Fruit fly (Drosophila melanogaster) whole organism, embryonic: ENCODE results near the gene Tsen34.

Source experiments
- B-H2 ChIP-seq: fragments of 200-800 bp; sonication (Bioruptor generic); optimal IDR thresholded peaks from 2 replicates; lab custom pipeline; 2018; ENCODE audit warnings: missing biosample characterization, mild to moderate bottlenecking, missing genetic modification characterization
- CG10274 ChIP-seq: fragments of 200-800 bp; sonication (Bioruptor generic); optimal IDR thresholded peaks from 3 replicates; lab custom pipeline; 2017; ENCODE audit warnings: missing biosample characterization, mild to moderate bottlenecking, missing genetic modification characterization
- CG13894 ChIP-seq: fragments of 200-800 bp; sonication (Bioruptor generic); optimal IDR thresholded peaks from 3 replicates; lab custom pipeline; 2018; ENCODE audit warnings: missing biosample characterization, mild to moderate bottlenecking, missing genetic modification characterization, moderate library complexity
- CG16779 ChIP-seq: fragments of 200-800 bp; sonication (Bioruptor generic); IDR thresholded peaks from 2 replicates; pipeline ENCODE4 v1.3.6; 2022; ENCODE audit warnings: missing biosample characterization, missing genetic modification characterization
- CG2875 ChIP-seq: fragments of 200-800 bp; sonication (Bioruptor generic); optimal IDR thresholded peaks from 2 replicates; lab custom pipeline; 2017; ENCODE audit warnings: missing biosample characterization, mild to moderate bottlenecking, missing genetic modification characterization, missing genetic modification reagents
- CG33557 ChIP-seq: fragments of 200-800 bp; sonication (Bioruptor generic); optimal IDR thresholded peaks from 2 replicates; lab custom pipeline; 2019; ENCODE audit warnings: missing biosample characterization, mild to moderate bottlenecking, missing genetic modification characterization, moderate library complexity
- CG34376 ChIP-seq: fragments of 200-800 bp; sonication (Bioruptor generic); optimal IDR thresholded peaks from 2 replicates; lab custom pipeline; 2018; ENCODE audit warnings: missing biosample characterization, mild to moderate bottlenecking, missing genetic modification characterization
- CG4282 ChIP-seq: fragments of 200-800 bp; sonication (Bioruptor generic); optimal IDR thresholded peaks from 2 replicates; lab custom pipeline; 2016; ENCODE audit warnings: missing biosample characterization, missing genetic modification characterization
- CG4617 ChIP-seq: fragments of 200-800 bp; sonication (Bioruptor generic); optimal IDR thresholded peaks from 3 replicates; lab custom pipeline; 2016; ENCODE audit warnings: missing biosample characterization, missing genetic modification characterization, borderline replicate concordance
- CG4730 ChIP-seq: fragments of 200-800 bp; sonication (Bioruptor generic); IDR thresholded peaks from 2 replicates; pipeline ENCODE4 v1.3.6; 2022; ENCODE audit warnings: missing biosample characterization, missing genetic modification characterization
- CG5953 ChIP-seq: fragments of 200-800 bp; sonication (Bioruptor generic); IDR thresholded peaks from 2 replicates; pipeline ENCODE4 v1.3.6; 2022; ENCODE audit warnings: missing biosample characterization, missing genetic modification characterization
- CG6254 ChIP-seq: fragments of 200-800 bp; sonication (Bioruptor generic); optimal IDR thresholded peaks from 3 replicates; lab custom pipeline; 2017; ENCODE audit warnings: mild to moderate bottlenecking, missing biosample characterization, missing genetic modification reagents, missing genetic modification characterization
- CG6813 ChIP-seq: fragments of 200-800 bp; sonication (Bioruptor generic); optimal IDR thresholded peaks from 2 replicates; lab custom pipeline; 2017; ENCODE audit warnings: missing biosample characterization, missing genetic modification characterization, mild to moderate bottlenecking, moderate library complexity, missing genetic modification reagents
- CG7963 ChIP-seq: fragments of 200-800 bp; sonication (Bioruptor generic); IDR thresholded peaks from 3 replicates; pipeline ENCODE4 v1.3.6; 2022; ENCODE audit warnings: missing biosample characterization, missing genetic modification characterization; ENCODE audit not compliant: partially characterized antibody
- CG8388 ChIP-seq: fragments of 200-800 bp; sonication (Bioruptor generic); optimal IDR thresholded peaks from 2 replicates; lab custom pipeline; 2019; ENCODE audit warnings: missing biosample characterization, mild to moderate bottlenecking, missing genetic modification characterization, moderate library complexity
- CG9932 ChIP-seq: fragments of 200-800 bp; sonication (Bioruptor generic); IDR thresholded peaks from 2 replicates; pipeline ENCODE4 v1.3.6; 2022; ENCODE audit warnings: missing biosample characterization, missing genetic modification characterization
- CoRest ChIP-seq: fragments of 200-800 bp; sonication (Bioruptor generic); optimal IDR thresholded peaks from 3 replicates; lab custom pipeline; 2018; ENCODE audit warnings: missing biosample characterization, mild to moderate bottlenecking, missing genetic modification characterization, moderate library complexity
- ERR ChIP-seq: fragments of 200-800 bp; sonication (Bioruptor generic); optimal IDR thresholded peaks from 2 replicates; lab custom pipeline; 2016; ENCODE audit warnings: missing biosample characterization, missing genetic modification characterization
- Ets97D ChIP-seq: fragments of 200-800 bp; sonication (Bioruptor generic); optimal IDR thresholded peaks from 3 replicates; lab custom pipeline; 2016; ENCODE audit warnings: missing biosample characterization, missing genetic modification characterization
- GATAe ChIP-seq: fragments of 200-800 bp; sonication (Bioruptor generic); conservative IDR thresholded peaks from 2 replicates; pipeline ENCODE4 v1.3.6; 2022; ENCODE audit warnings: missing biosample characterization, missing genetic modification characterization
- HHEX ChIP-seq: fragments of 200-800 bp; sonication (Bioruptor generic); optimal IDR thresholded peaks from 3 replicates; lab custom pipeline; 2017; ENCODE audit warnings: missing biosample characterization, mild to moderate bottlenecking, missing genetic modification characterization, missing genetic modification reagents
- HLH4C ChIP-seq: fragments of 200-800 bp; sonication (Bioruptor generic); IDR thresholded peaks from 3 replicates; pipeline ENCODE4 v1.3.6; 2022; ENCODE audit warnings: missing biosample characterization, missing genetic modification characterization; ENCODE audit not compliant: partially characterized antibody
- Rx ChIP-seq: fragments of 200-800 bp; sonication (Bioruptor generic); IDR thresholded peaks from 2 replicates; pipeline ENCODE4 v1.3.6; 2022; ENCODE audit warnings: missing biosample characterization, missing genetic modification characterization
- Vsx1 ChIP-seq: fragments of 200-800 bp; sonication (Bioruptor generic); optimal IDR thresholded peaks from 2 replicates; lab custom pipeline; 2017; ENCODE audit warnings: missing biosample characterization, mild to moderate bottlenecking, missing genetic modification characterization, missing genetic modification reagents
- ac ChIP-seq: fragments of 200-800 bp; sonication (Bioruptor generic); optimal IDR thresholded peaks from 3 replicates; lab custom pipeline; 2017; ENCODE audit warnings: missing biosample characterization, mild to moderate bottlenecking, missing genetic modification characterization
- az2 ChIP-seq: fragments of 200-800 bp; sonication (Bioruptor generic); optimal IDR thresholded peaks from 3 replicates; lab custom pipeline; 2016; ENCODE audit warnings: missing biosample characterization, missing genetic modification characterization
- bcd ChIP-seq: fragments of 200-800 bp; sonication (Bioruptor generic); optimal IDR thresholded peaks from 2 replicates; lab custom pipeline; 2017; ENCODE audit warnings: missing biosample characterization, mild to moderate bottlenecking, missing genetic modification characterization
- bigmax ChIP-seq: fragments of 200-800 bp; sonication (Bioruptor generic); optimal IDR thresholded peaks from 2 replicates; lab custom pipeline; 2018; ENCODE audit warnings: missing biosample characterization, mild to moderate bottlenecking, missing genetic modification characterization
- btn ChIP-seq: fragments of 200-800 bp; sonication (Bioruptor generic); optimal IDR thresholded peaks from 2 replicates; lab custom pipeline; 2016; ENCODE audit warnings: missing biosample characterization, missing genetic modification characterization
- cas ChIP-seq: fragments of 200-800 bp; sonication (Bioruptor generic); IDR thresholded peaks from 2 replicates; pipeline ENCODE4 v1.3.6; 2022; ENCODE audit warnings: missing biosample characterization, missing genetic modification characterization
- ems ChIP-seq: fragments of 200-800 bp; sonication (Bioruptor generic); optimal IDR thresholded peaks from 3 replicates; lab custom pipeline; 2016; ENCODE audit warnings: missing biosample characterization, missing genetic modification characterization
- gem ChIP-seq: fragments of 200-800 bp; sonication (Bioruptor generic); optimal IDR thresholded peaks from 2 replicates; lab custom pipeline; 2019; ENCODE audit warnings: missing biosample characterization, mild to moderate bottlenecking, missing genetic modification characterization, moderate library complexity
- grn ChIP-seq: fragments of 200-800 bp; sonication (Bioruptor generic); optimal IDR thresholded peaks from 3 replicates; lab custom pipeline; 2017; ENCODE audit warnings: missing biosample characterization, missing genetic modification characterization
- hb ChIP-seq: fragments of 200-800 bp; sonication (Bioruptor generic); IDR thresholded peaks from 3 replicates; pipeline ENCODE4 v1.3.6; 2022; ENCODE audit warnings: missing biosample characterization, missing genetic modification characterization; ENCODE audit not compliant: partially characterized antibody
- her ChIP-seq: fragments of 200-800 bp; sonication (Bioruptor generic); optimal IDR thresholded peaks from 2 replicates; lab custom pipeline; 2016; ENCODE audit warnings: missing biosample characterization, missing genetic modification characterization
- hkb ChIP-seq, 2 experiments: fragments of 200-800 bp in 1 of 2; fragments of >200 bp in 1 of 2; sonication (Bioruptor generic) in 1 of 2; IDR thresholded peaks in 1 of 2; optimal IDR thresholded peaks in 1 of 2; 2 replicates each; pipeline versions ENCODE4 v1.3.6 to Lab custom; 2017 to 2022; ENCODE audit warnings: missing biosample characterization in 1 of 2, missing genetic modification characterization in 1 of 2
- kay ChIP-seq: fragments of 200-800 bp; sonication (Bioruptor generic); optimal IDR thresholded peaks from 2 replicates; lab custom pipeline; 2016; ENCODE audit warnings: missing biosample characterization, missing genetic modification characterization
- lmd ChIP-seq: fragments of 200-800 bp; sonication (Bioruptor generic); IDR thresholded peaks from 2 replicates; pipeline ENCODE4 v1.3.6; 2022; ENCODE audit warnings: missing biosample characterization, missing genetic modification characterization
- luna ChIP-seq: fragments of 200-800 bp; sonication (Bioruptor generic); optimal IDR thresholded peaks from 2 replicates; lab custom pipeline; 2016; ENCODE audit warnings: missing biosample characterization, missing genetic modification characterization
- pb ChIP-seq: fragments of 200-800 bp; sonication (Bioruptor generic); optimal IDR thresholded peaks from 3 replicates; lab custom pipeline; 2016; ENCODE audit warnings: missing biosample characterization, missing genetic modification characterization
- psq ChIP-seq: fragments of 200-800 bp; sonication (Bioruptor generic); optimal IDR thresholded peaks from 2 replicates; lab custom pipeline; 2017; ENCODE audit warnings: missing biosample characterization, missing genetic modification characterization
- scrt ChIP-seq: fragments of 200-800 bp; sonication (Bioruptor generic); optimal IDR thresholded peaks from 2 replicates; lab custom pipeline; 2018; ENCODE audit warnings: missing biosample characterization, mild to moderate bottlenecking, missing genetic modification characterization, moderate library complexity
- shn ChIP-seq: fragments of 200-800 bp; sonication (Bioruptor generic); optimal IDR thresholded peaks from 3 replicates; lab custom pipeline; 2016; ENCODE audit warnings: missing biosample characterization, missing genetic modification characterization
- sqz ChIP-seq: fragments of 200-800 bp; sonication (Bioruptor generic); optimal IDR thresholded peaks from 3 replicates; lab custom pipeline; 2018; ENCODE audit warnings: missing biosample characterization, mild to moderate bottlenecking, missing genetic modification characterization
- tio ChIP-seq: fragments of 200-800 bp; sonication (Bioruptor generic); optimal IDR thresholded peaks from 2 replicates; lab custom pipeline; 2017; ENCODE audit warnings: missing biosample characterization, missing genetic modification characterization, inconsistent platforms
- tna ChIP-seq: fragments of 200-800 bp; sonication (Bioruptor generic); IDR thresholded peaks from 2 replicates; pipeline ENCODE4 v1.3.6; 2022; ENCODE audit warnings: missing biosample characterization, missing genetic modification characterization; ENCODE audit not compliant: partially characterized antibody
- wek ChIP-seq: fragments of 200-800 bp; sonication (Bioruptor generic); optimal IDR thresholded peaks from 3 replicates; lab custom pipeline; 2018; ENCODE audit warnings: missing biosample characterization, mild to moderate bottlenecking, missing genetic modification characterization, moderate library complexity
- zfh1 ChIP-seq: fragments of 200-800 bp; sonication (Bioruptor generic); IDR thresholded peaks from 3 replicates; pipeline ENCODE4 v1.3.6; 2022; ENCODE audit warnings: missing biosample characterization, missing genetic modification characterization

Tsen34 gene

DNA sequence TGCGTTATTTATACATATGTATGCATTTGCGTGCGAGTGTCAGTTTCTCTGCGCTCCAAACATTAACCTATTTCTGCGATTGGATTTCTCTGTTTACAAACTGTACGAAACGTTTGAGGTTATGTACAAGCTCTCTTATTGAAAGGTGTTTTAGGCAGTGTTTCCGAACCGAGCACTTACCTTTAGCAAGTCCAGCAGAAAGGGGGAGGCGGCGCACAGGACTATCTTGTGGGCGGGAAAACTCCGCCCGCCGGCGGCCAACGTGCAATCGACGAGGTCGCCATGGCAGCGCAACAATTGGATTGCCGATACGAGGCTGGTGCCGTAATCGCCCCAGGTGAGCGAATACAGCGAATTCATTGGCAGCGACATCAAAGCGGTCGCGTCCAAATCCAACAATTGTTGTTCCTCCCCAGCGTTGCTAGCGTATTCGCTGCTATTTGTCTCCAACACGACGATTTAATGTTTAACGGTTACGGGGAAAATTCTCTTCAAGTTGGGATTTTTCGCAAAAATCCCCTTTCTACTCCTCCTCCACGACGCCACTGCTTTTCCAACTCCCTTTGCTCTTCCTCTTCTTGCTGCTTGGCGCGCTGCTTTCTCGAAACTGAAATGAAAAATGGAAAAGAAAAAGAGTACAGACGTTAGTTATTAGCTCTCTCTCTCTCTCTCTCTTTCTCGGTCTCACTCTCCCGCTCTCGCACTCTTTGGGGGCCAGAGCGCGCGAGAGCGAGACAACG, 4.8 kb downstream of the Tsen34 start (continued):
- TF ChIP-seq tio (GFP tag; lab: Kevin White, UChicago): peak; percentile 76
- no peak for TF ChIP-seq grn (GFP tag; lab: Kevin White, UChicago)
- TF ChIP-seq CG8388 (GFP tag; lab: Kevin White, UChicago): peak; percentile 75
- TF ChIP-seq CG6254 (GFP tag; lab: Kevin White, UChicago): peak; percentile 70
- peak; percentile 93 for TF ChIP-seq pb
- TF ChIP-seq sqz: peak; percentile 39
- TF ChIP-seq CG4730: peak; percentile 81
- peak; percentile 53 for TF ChIP-seq CG4617 (GFP tag; lab: Kevin White, UChicago)
- TF ChIP-seq ac: peak; percentile 30
- TF ChIP-seq lmd (GFP tag; lab: Robert Waterston, UW): peak; percentile 93
- TF ChIP-seq Ets97D (GFP tag; lab: Kevin White, UChicago): peak; percentile 56
- peak; percentile 89 for TF ChIP-seq gem (tag; lab: Kevin White, UChicago)
- TF ChIP-seq psq: peak; percentile 73
- peak; percentile 95 for TF ChIP-seq CG9932 (GFP tag; lab: Robert Waterston, UW)
- TF ChIP-seq bigmax (GFP tag; lab: Kevin White, UChicago): peak; percentile 97
- TF ChIP-seq cas (GFP tag; lab: Robert Waterston, UW): peak; percentile 80
- TF ChIP-seq CG6813 (GFP tag; lab: Kevin White, UChicago): peak; percentile 82
- no peak for TF ChIP-seq CG34376 (GFP tag; lab: Kevin White, UChicago)
- TF ChIP-seq her (GFP tag; lab: Kevin White, UChicago): peak; percentile 93
- peak; percentile 73 for TF ChIP-seq btn
- peak; percentile 92 for TF ChIP-seq zfh1 (GFP tag; lab: Robert Waterston, UW)
- TF ChIP-seq B-H2 (GFP tag; lab: Kevin White, UChicago): peak; percentile 76
- TF ChIP-seq hkb (optimal IDR thresholded peaks at IDR 0.05; lab: Kevin White, UChicago): no peak
- TF ChIP-seq hkb (GFP tag; IDR thresholded peaks at IDR 0.05; lab: Robert Waterston, UW): peak; percentile 88
- TF ChIP-seq Vsx1 (GFP tag; lab: Kevin White, UChicago): peak; percentile 69
- no peak for TF ChIP-seq HLH4C
- TF ChIP-seq shn (GFP tag; lab: Kevin White, UChicago): peak; percentile 92
- peak; percentile 92 for TF ChIP-seq bcd (GFP tag; lab: Kevin White, UChicago)
- peak; percentile 85 for TF ChIP-seq luna
- TF ChIP-seq CG2875: peak; percentile 75
- no peak for TF ChIP-seq CG7963
- peak; percentile 89 for TF ChIP-seq HHEX (GFP tag; lab: Kevin White, UChicago)
- no peak for TF ChIP-seq CG33557 (GFP tag; lab: Kevin White, UChicago)
- peak; percentile 84 for TF ChIP-seq ERR (GFP tag; lab: Kevin White, UChicago)
- peak; percentile 89 for TF ChIP-seq CG16779 (GFP tag; lab: Robert Waterston, UW)
- TF ChIP-seq Rx (GFP tag; lab: Robert Waterston, UW): peak; percentile 88
- TF ChIP-seq hb (GFP tag; lab: Robert Waterston, UW): no peak
- peak; percentile 90 for TF ChIP-seq az2 (GFP tag; lab: Kevin White, UChicago)
- peak; percentile 69 for TF ChIP-seq kay (GFP tag; lab: Kevin White, UChicago)
- TF ChIP-seq scrt (GFP tag; lab: Kevin White, UChicago): peak; percentile 88
- peak; percentile 87 for TF ChIP-seq CoRest (tag; lab: Kevin White, UChicago)
- TF ChIP-seq GATAe: peak; percentile 73
- peak; percentile 68 for TF ChIP-seq wek
- TF ChIP-seq CG10274 (GFP tag; lab: Kevin White, UChicago): peak; percentile 80
- TF ChIP-seq CG5953 (GFP tag; lab: Robert Waterston, UW): peak; percentile 89
- no peak for TF ChIP-seq tna (GFP tag; lab: Robert Waterston, UW)
- peak; percentile 84 for TF ChIP-seq ems (GFP tag; lab: Kevin White, UChicago)
- TF ChIP-seq CG13894: peak; percentile 66
- TF ChIP-seq CG4282 (GFP tag; lab: Kevin White, UChicago): peak; percentile 88
